Worm (Caenorhabditis elegans) whole organism, L1 larva: ENCODE measurements around the gene grl-17.
A peak's percentile ranks its signal among the peaks of the same experiment; 100 is the strongest.

Experiments used
- C04F5.9 ChIP-seq: sonication (generic microtip); optimal IDR thresholded peaks from 2 replicates; lab custom pipeline; 2016; ENCODE audit warnings: missing genetic modification characterization, missing compliant biosample characterization
- C16A3.4 ChIP-seq: fragments of 150-350 bp; optimal IDR thresholded peaks from 2 replicates; lab custom pipeline; 2014; ENCODE audit warnings: missing biosample characterization, missing genetic modification characterization
- C34B4.2 ChIP-seq: sonication (generic microtip); optimal IDR thresholded peaks from 2 replicates; lab custom pipeline; 2017; ENCODE audit warnings: mild to moderate bottlenecking, missing genetic modification characterization, missing compliant biosample characterization
- F16B12.6 ChIP-seq: fragments of 150-350 bp; optimal IDR thresholded peaks from 2 replicates; lab custom pipeline; 2014; ENCODE audit warnings: missing biosample characterization, missing genetic modification characterization
- Y116A8C.19 ChIP-seq: sonication (generic microtip); optimal IDR thresholded peaks from 2 replicates; lab custom pipeline; 2016; ENCODE audit warnings: missing compliant biosample characterization, missing genetic modification characterization, borderline replicate concordance
- aha-1 ChIP-seq: fragments of 150-350 bp; optimal IDR thresholded peaks from 2 replicates; lab custom pipeline; 2014; ENCODE audit warnings: missing biosample characterization, missing genetic modification characterization
- ceh-8 ChIP-seq: fragments of 200-800 bp; sonication (Bioruptor generic); optimal IDR thresholded peaks from 2 replicates; lab custom pipeline; 2018; ENCODE audit warnings: mild to moderate bottlenecking, missing genetic modification characterization, moderate library complexity, missing compliant biosample characterization
- ceh-82 ChIP-seq, 3 experiments: fragments of 150-350 bp in 1 of 3; sonication (generic microtip) in 2 of 3; optimal IDR thresholded peaks; 2 replicates each; lab custom pipeline; 2014 to 2017; ENCODE audit warnings: missing biosample characterization in 3 of 3, missing genetic modification characterization in 3 of 3
- ceh-88 ChIP-seq: fragments of 200-800 bp; sonication (Bioruptor generic); IDR thresholded peaks from 2 replicates; pipeline ENCODE4 v1.3.6; 2022; ENCODE audit warnings: missing genetic modification characterization, missing compliant biosample characterization
- ces-1 ChIP-seq: fragments of 150-350 bp; optimal IDR thresholded peaks from 2 replicates; lab custom pipeline; 2014; ENCODE audit warnings: missing biosample characterization, missing genetic modification reagents, missing genetic modification characterization
- dsc-1 ChIP-seq: sonication (generic microtip); optimal IDR thresholded peaks from 2 replicates; lab custom pipeline; 2016; ENCODE audit warnings: mild to moderate bottlenecking, missing genetic modification characterization, missing compliant biosample characterization
- efl-1 ChIP-seq, 4 experiments: fragments of 150-350 bp; optimal IDR thresholded peaks in 3 of 4; peaks in 1 of 4; 1 replicate in 1 of 4; 2 replicates in 3 of 4; lab custom pipeline; 2014; ENCODE audit warnings: missing biosample characterization in 2 of 4, missing genetic modification characterization in 2 of 4, missing genetic modification reagents in 2 of 4
- egl-13 ChIP-seq: sonication (generic microtip); optimal IDR thresholded peaks from 2 replicates; lab custom pipeline; 2016; ENCODE audit warnings: missing genotype, missing genetic modification reagents, missing genetic modification characterization, missing compliant biosample characterization
- egl-27 ChIP-seq, 2 experiments: fragments of 150-350 bp in 1 of 2; sonication (generic microtip); optimal IDR thresholded peaks; 3 replicates each; lab custom pipeline; 2017 to 2018; ENCODE audit warnings: missing biosample characterization in 2 of 2, missing genetic modification characterization in 2 of 2, missing genetic modification reagents in 2 of 2
- elt-2 ChIP-seq: sonication (generic microtip); optimal IDR thresholded peaks from 2 replicates; lab custom pipeline; 2016; ENCODE audit warnings: missing genetic modification characterization, mild to moderate bottlenecking, inconsistent platforms, missing compliant biosample characterization, missing genetic modification reagents
- fkh-10 ChIP-seq: sonication (generic microtip); optimal IDR thresholded peaks from 2 replicates; lab custom pipeline; 2017; ENCODE audit warnings: missing biosample characterization, missing genetic modification reagents, missing genetic modification characterization
- fkh-8 ChIP-seq: sonication (generic microtip); optimal IDR thresholded peaks from 2 replicates; lab custom pipeline; 2016; ENCODE audit warnings: mild to moderate bottlenecking, missing genetic modification characterization, missing compliant biosample characterization
- grh-1 ChIP-seq: fragments of 200-800 bp; sonication (Bioruptor generic); IDR thresholded peaks from 2 replicates; pipeline ENCODE4 v1.3.6; 2022; ENCODE audit warnings: missing genetic modification reagents, missing genetic modification characterization, missing compliant biosample characterization
- hlh-17 ChIP-seq: fragments of 200-800 bp; sonication (Bioruptor generic); optimal IDR thresholded peaks from 2 replicates; lab custom pipeline; 2018; ENCODE audit warnings: missing genetic modification characterization, mild to moderate bottlenecking, missing compliant biosample characterization, moderate library complexity, borderline replicate concordance
- hlh-4 ChIP-seq: sonication (generic microtip); optimal IDR thresholded peaks from 2 replicates; lab custom pipeline; 2016; ENCODE audit warnings: mild to moderate bottlenecking, missing genetic modification characterization, missing compliant biosample characterization
- hpl-2 ChIP-seq: fragments of 150-350 bp; optimal IDR thresholded peaks from 2 replicates; lab custom pipeline; 2014; ENCODE audit warnings: missing biosample characterization, missing genetic modification reagents, missing genetic modification characterization
- isw-1 ChIP-seq: fragments of 200-800 bp; sonication (Bioruptor generic); IDR thresholded peaks from 2 replicates; pipeline ENCODE4 v1.3.6; 2022; ENCODE audit warnings: missing genetic modification characterization, missing compliant biosample characterization
- lin-13 ChIP-seq: fragments of 150-350 bp; optimal IDR thresholded peaks from 2 replicates; lab custom pipeline; 2014; ENCODE audit warnings: missing biosample characterization, missing genetic modification reagents, missing genetic modification characterization
- lin-15B ChIP-seq: fragments of 150-350 bp; sonication (generic microtip); optimal IDR thresholded peaks from 3 replicates; lab custom pipeline; 2014; ENCODE audit warnings: missing biosample characterization, missing genetic modification characterization
- lin-35 ChIP-seq, 2 experiments: fragments of 150-350 bp; optimal IDR thresholded peaks; 2 replicates each; lab custom pipeline; 2014; ENCODE audit warnings: missing biosample characterization in 2 of 2, missing genetic modification characterization in 2 of 2, missing genetic modification reagents in 2 of 2
- lsy-2 ChIP-seq, 2 experiments: fragments of 150-350 bp; optimal IDR thresholded peaks; 2 replicates each; lab custom pipeline; 2014; ENCODE audit warnings: missing biosample characterization in 2 of 2, missing genetic modification characterization in 2 of 2
- mep-1 ChIP-seq: fragments of 150-350 bp; optimal IDR thresholded peaks from 2 replicates; lab custom pipeline; 2014; ENCODE audit warnings: missing biosample characterization, missing genetic modification characterization
- nhr-19 ChIP-seq: fragments of 200-800 bp; sonication (Bioruptor generic); conservative IDR thresholded peaks from 2 replicates; pipeline ENCODE4 v1.3.6; 2022; ENCODE audit warnings: missing genetic modification characterization, missing compliant biosample characterization
- nhr-20 ChIP-seq: sonication (generic microtip); optimal IDR thresholded peaks from 2 replicates; lab custom pipeline; 2016; ENCODE audit warnings: mild to moderate bottlenecking, missing genetic modification characterization, missing compliant biosample characterization
- nhr-84 ChIP-seq: sonication (generic microtip); optimal IDR thresholded peaks from 2 replicates; lab custom pipeline; 2017; ENCODE audit warnings: missing biosample characterization, missing genetic modification characterization
- nhr-90 ChIP-seq: sonication (generic microtip); optimal IDR thresholded peaks from 2 replicates; lab custom pipeline; 2016; ENCODE audit warnings: mild to moderate bottlenecking, missing genetic modification characterization, missing compliant biosample characterization; ENCODE audit not compliant: poor library complexity
- pag-3 ChIP-seq: sonication (generic microtip); optimal IDR thresholded peaks from 2 replicates; lab custom pipeline; 2017; ENCODE audit warnings: missing genetic modification characterization, mild to moderate bottlenecking, missing compliant biosample characterization, antibody characterized with exemption, borderline replicate concordance; ENCODE audit not compliant: insufficient read depth
- pqm-1 ChIP-seq: sonication (generic microtip); optimal IDR thresholded peaks from 3 replicates; lab custom pipeline; 2017; ENCODE audit warnings: missing biosample characterization, missing genetic modification characterization
- skn-1 ChIP-seq: fragments of 150-350 bp; optimal IDR thresholded peaks from 2 replicates; lab custom pipeline; 2014; ENCODE audit warnings: missing biosample characterization, missing genetic modification characterization
- snpc-4 ChIP-seq: fragments of 150-350 bp; optimal IDR thresholded peaks from 2 replicates; lab custom pipeline; 2014; ENCODE audit warnings: missing biosample characterization, missing genetic modification characterization
- sox-4 ChIP-seq: sonication (generic microtip); optimal IDR thresholded peaks from 2 replicates; lab custom pipeline; 2016; ENCODE audit warnings: missing genetic modification characterization, missing compliant biosample characterization
- sptf-1 ChIP-seq: fragments of 150-350 bp; optimal IDR thresholded peaks from 2 replicates; lab custom pipeline; 2014; ENCODE audit warnings: missing biosample characterization, missing genetic modification characterization
- swsn-7 ChIP-seq: sonication (generic microtip); optimal IDR thresholded peaks from 2 replicates; lab custom pipeline; 2016; ENCODE audit warnings: missing genetic modification characterization, missing compliant biosample characterization
- unc-30 ChIP-seq: sonication (generic microtip); optimal IDR thresholded peaks from 2 replicates; lab custom pipeline; 2017; ENCODE audit warnings: missing biosample characterization, missing genetic modification characterization
- unc-62 ChIP-seq: fragments of 150-350 bp; optimal IDR thresholded peaks from 2 replicates; lab custom pipeline; 2014; ENCODE audit warnings: missing biosample characterization, missing genetic modification reagents, missing genetic modification characterization
- unc-86 ChIP-seq: sonication (generic microtip); optimal IDR thresholded peaks from 2 replicates; lab custom pipeline; 2016; ENCODE audit warnings: missing genetic modification characterization, missing compliant biosample characterization
- unc-98 ChIP-seq: fragments of 200-800 bp; sonication (Bioruptor generic); IDR thresholded peaks from 2 replicates; pipeline ENCODE4 v1.3.6; 2022; ENCODE audit warnings: missing genetic modification characterization, missing compliant biosample characterization
- vab-15 ChIP-seq: sonication (generic microtip); optimal IDR thresholded peaks from 2 replicates; lab custom pipeline; 2017; ENCODE audit warnings: missing genotype, mild to moderate bottlenecking, missing genetic modification characterization, missing compliant biosample characterization
- xbp-1 ChIP-seq: sonication (generic microtip); optimal IDR thresholded peaks from 2 replicates; lab custom pipeline; 2016; ENCODE audit warnings: missing genetic modification characterization, missing compliant biosample characterization
- zag-1 ChIP-seq: fragments of 150-350 bp; optimal IDR thresholded peaks from 2 replicates; lab custom pipeline; 2014; ENCODE audit warnings: missing biosample characterization, missing genetic modification characterization
- zip-4 ChIP-seq: fragments of 200-800 bp; sonication (Bioruptor generic); optimal IDR thresholded peaks from 2 replicates; lab custom pipeline; 2018; ENCODE audit warnings: mild to moderate bottlenecking, missing genetic modification characterization, moderate library complexity, missing compliant biosample characterization
- ztf-4 ChIP-seq: fragments of 150-350 bp; optimal IDR thresholded peaks from 2 replicates; lab custom pipeline; 2014; ENCODE audit warnings: missing biosample characterization, missing genetic modification characterization

grl-17 gene

ce11 chrV:13562748-13563147, 993 bp downstream of the grl-17 start:
- TF ChIP-seq efl-1 (optimal IDR thresholded peaks at IDR 0.05; lab: Kevin White, UChicago) (no peak), efl-1 (GFP tag; optimal IDR thresholded peaks at IDR 0.05 in 1 of 2; lab: Kevin White, UChicago) (peak in 1 of 2 experiments; percentile 36), nhr-20 (tag; lab: Kevin White, UChicago) (no peak)

- no peak for TF ChIP-seq ces-1
- TF ChIP-seq unc-62 (GFP tag; lab: Kevin White, UChicago), result no peak
- TF ChIP-seq snpc-4, result no peak
- TF ChIP-seq nhr-90 (tag; lab: Kevin White, UChicago), result no peak
- TF ChIP-seq hpl-2 (GFP tag; lab: Kevin White, UChicago), result no peak
- TF ChIP-seq fkh-8 (tag; lab: Kevin White, UChicago), result no peak
- no peak for TF ChIP-seq grh-1 (GFP tag; lab: Robert Waterston, UW)
Observed at ce11 chrV:13559978-13560377, 3.8 kb downstream of the grl-17 start, which contains the start of gene C56A3.8. C56A3.8 (plus strand) TSS chrV:13560278.

ce11 chrV:13556746-13557145, 7.0 kb downstream of the grl-17 start, which contains the start of gene cav-2:
cav-2 (plus strand) TSS chrV:13557104.
- TF ChIP-seq sox-4 (tag; lab: Kevin White, UChicago), result peak; percentile 92
- TF ChIP-seq ceh-82 (tag; optimal IDR thresholded peaks at IDR 0.05; lab: Kevin White, UChicago), result peak; percentile 67 to 79 (median 76)
- TF ChIP-seq grh-1 (GFP tag; lab: Robert Waterston, UW), result peak; percentile 88
- TF ChIP-seq sptf-1 (tag; lab: Kevin White, UChicago), result no peak
- TF ChIP-seq nhr-90 (tag; lab: Kevin White, UChicago), result peak; percentile 93
- TF ChIP-seq unc-86, result peak; percentile 75
- TF ChIP-seq unc-30 (tag; lab: Kevin White, UChicago), result no peak
- peak; percentile 33 for TF ChIP-seq hlh-17
- peak; percentile 96 for TF ChIP-seq lin-35 (GFP tag; optimal IDR thresholded peaks at IDR 0.05; lab: Kevin White, UChicago)
- no peak for TF ChIP-seq ztf-4 (tag; lab: Kevin White, UChicago)
- no peak for TF ChIP-seq egl-27 (tag; optimal IDR thresholded peaks at IDR 0.05; lab: Kevin White, UChicago)
- TF ChIP-seq lin-15B, result peak; percentile 71
- peak; percentile 33 for TF ChIP-seq snpc-4
- peak; percentile 86 for TF ChIP-seq pqm-1 (tag; lab: Kevin White, UChicago)
- no peak for TF ChIP-seq pag-3 (tag; lab: Kevin White, UChicago)
- TF ChIP-seq skn-1 (tag; lab: Kevin White, UChicago), result peak; percentile 42
- TF ChIP-seq mep-1 (tag; lab: Kevin White, UChicago), result peak; percentile 68
- TF ChIP-seq nhr-19 (GFP tag; lab: Robert Waterston, UW), result peak; percentile 88
- TF ChIP-seq hlh-4 (tag; lab: Kevin White, UChicago), result peak; percentile 61
- TF ChIP-seq nhr-20 (tag; lab: Kevin White, UChicago), result peak; percentile 91
- peak; percentile 64 for TF ChIP-seq ceh-8 (GFP tag; lab: Kevin White, UChicago)
- peak; percentile 70 for TF ChIP-seq vab-15
- TF ChIP-seq Y116A8C.19 (tag; lab: Kevin White, UChicago), result peak; percentile 66
- peak; percentile 76 for TF ChIP-seq fkh-8 (tag; lab: Kevin White, UChicago)
- peak; percentile 27 for TF ChIP-seq C34B4.2
- TF ChIP-seq fkh-10 (GFP tag; lab: Kevin White, UChicago), result no peak
- peak; percentile 83 to 84 for TF ChIP-seq lsy-2 (tag; optimal IDR thresholded peaks at IDR 0.05; lab: Kevin White, UChicago)
- TF ChIP-seq lin-13 (GFP tag; lab: Kevin White, UChicago), result peak; percentile 65
- no peak for TF ChIP-seq aha-1 (tag; lab: Kevin White, UChicago)
- peak; percentile 86 for TF ChIP-seq unc-98 (GFP tag; lab: Robert Waterston, UW)
- peak; percentile 86 for TF ChIP-seq swsn-7 (tag; lab: Kevin White, UChicago)
- TF ChIP-seq zip-4 (GFP tag; lab: Kevin White, UChicago), result peak; percentile 74
- TF ChIP-seq nhr-84 (tag; lab: Kevin White, UChicago), result no peak
- TF ChIP-seq zag-1, result no peak
- TF ChIP-seq xbp-1 (tag; lab: Kevin White, UChicago), result peak; percentile 88
- no peak for TF ChIP-seq unc-62 (GFP tag; lab: Kevin White, UChicago)
- peak; percentile 79 for TF ChIP-seq isw-1 (GFP tag; lab: Robert Waterston, UW)
- TF ChIP-seq ceh-88, result 0 out of 2 replicates have a peak, but pooled peaks have one; percentile 29
- TF ChIP-seq egl-13 (tag; lab: Kevin White, UChicago), result peak; percentile 94
- TF ChIP-seq C16A3.4 (tag; lab: Kevin White, UChicago), result peak; percentile 63
- no peak for TF ChIP-seq F16B12.6 (tag; lab: Kevin White, UChicago)
- peak; percentile 74 for TF ChIP-seq C04F5.9
- TF ChIP-seq dsc-1 (tag; lab: Kevin White, UChicago), result peak; percentile 96
- peak; percentile 80 for TF ChIP-seq elt-2
